Worm (Caenorhabditis elegans) whole organism, late embryonic: Measurements from ENCODE around the gene myrf-1.

Experiments
- C38D4.7 ChIP-seq: fragments of 200-800 bp; sonication (Bioruptor generic); optimal IDR thresholded peaks from 2 replicates; lab custom pipeline; 2018; ENCODE audit warnings: mild to moderate bottlenecking, missing genetic modification characterization, moderate library complexity, missing compliant biosample characterization
- F13H6.1 ChIP-seq: sonication (generic microtip); optimal IDR thresholded peaks from 2 replicates; lab custom pipeline; 2016; ENCODE audit warnings: missing genetic modification characterization, missing compliant biosample characterization
- ama-1 ChIP-seq: fragments of 150-350 bp; optimal IDR thresholded peaks from 2 replicates; lab custom pipeline; 2014
- ceh-14 ChIP-seq: sonication (generic microtip); optimal IDR thresholded peaks from 2 replicates; lab custom pipeline; 2016; ENCODE audit warnings: missing genotype, missing genetic modification characterization, missing compliant biosample characterization
- ceh-34 ChIP-seq: sonication (generic microtip); optimal IDR thresholded peaks from 2 replicates; lab custom pipeline; 2016; ENCODE audit warnings: mild to moderate bottlenecking, missing genetic modification characterization, missing compliant biosample characterization
- dmd-4 ChIP-seq: sonication (generic microtip); optimal IDR thresholded peaks from 2 replicates; lab custom pipeline; 2016; ENCODE audit warnings: borderline replicate concordance, missing genetic modification characterization, missing compliant biosample characterization
- elt-2 ChIP-seq: sonication (generic microtip); optimal IDR thresholded peaks from 2 replicates; lab custom pipeline; 2016; ENCODE audit warnings: missing genetic modification reagents, missing genetic modification characterization, missing compliant biosample characterization
- fax-1 ChIP-seq: sonication (generic microtip); optimal IDR thresholded peaks from 2 replicates; lab custom pipeline; 2016; ENCODE audit warnings: missing genotype, missing genetic modification characterization, missing compliant biosample characterization
- nhr-11 ChIP-seq: fragments of 150-350 bp; optimal IDR thresholded peaks from 2 replicates; lab custom pipeline; 2014; ENCODE audit warnings: missing biosample characterization, missing genetic modification characterization
- npax-4 ChIP-seq: sonication (generic microtip); optimal IDR thresholded peaks from 2 replicates; lab custom pipeline; 2016; ENCODE audit warnings: missing genetic modification characterization, missing compliant biosample characterization
- pqm-1 ChIP-seq: sonication (generic microtip); optimal IDR thresholded peaks from 2 replicates; lab custom pipeline; 2016; ENCODE audit warnings: missing genetic modification characterization, missing compliant biosample characterization
- pros-1 ChIP-seq: fragments of 150-350 bp; optimal IDR thresholded peaks from 2 replicates; lab custom pipeline; 2014; ENCODE audit warnings: missing biosample characterization, missing genetic modification reagents, missing genetic modification characterization
- sox-2 ChIP-seq: fragments of 200-800 bp; sonication (Bioruptor generic); IDR thresholded peaks from 2 replicates; pipeline ENCODE4 v1.3.6; 2022; ENCODE audit warnings: missing genetic modification reagents, missing genetic modification characterization, missing compliant biosample characterization
- unc-3 ChIP-seq, 2 experiments: fragments of 200-800 bp in 1 of 2; sonication (Bioruptor generic) in 1 of 2; sonication (generic microtip) in 1 of 2; conservative IDR thresholded peaks in 1 of 2; optimal IDR thresholded peaks in 1 of 2; 2 replicates each; pipeline versions ENCODE4 v1.3.6 to Lab custom; 2016 to 2022; ENCODE audit warnings: missing compliant biosample characterization in 2 of 2, missing genetic modification characterization in 2 of 2, missing genetic modification reagents in 1 of 2

DNA sequence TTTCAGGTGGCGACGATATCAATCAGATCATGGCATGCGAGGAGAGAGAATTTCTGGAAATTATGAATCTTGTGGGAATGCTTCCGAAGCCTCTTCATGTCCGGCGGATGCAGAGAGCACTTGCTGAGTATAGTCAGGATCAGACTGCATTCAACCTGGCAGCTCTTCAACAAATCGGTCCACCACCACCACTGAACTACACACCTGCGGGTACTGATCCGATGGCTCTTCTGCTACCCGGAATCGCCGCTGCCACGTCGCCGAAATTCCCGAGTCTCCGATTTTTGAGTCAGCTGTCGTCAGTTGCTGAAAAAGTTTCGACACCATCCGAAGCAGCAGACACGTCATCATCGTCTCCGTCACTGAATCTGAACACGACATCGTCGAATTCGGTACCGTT lies 28.6 kb upstream of the myrf-1 start:
- TF ChIP-seq nhr-11 (tag; lab: Kevin White, UChicago) (no peak), elt-2 (tag; lab: Kevin White, UChicago) (no peak), F13H6.1 (tag; lab: Kevin White, UChicago) (no peak), pros-1 (tag; lab: Kevin White, UChicago) (no peak), sox-2 (GFP tag; lab: Robert Waterston, UW) (no peak), npax-4 (tag; lab: Kevin White, UChicago) (no peak), ama-1 (lab: Kevin White, UChicago) (no peak), pqm-1 (no peak), unc-3 (GFP tag; conservative IDR thresholded peaks at IDR 0.05; lab: Robert Waterston, UW) (no peak), unc-3 (tag; optimal IDR thresholded peaks at IDR 0.05; lab: Kevin White, UChicago) (no peak), fax-1 (tag; lab: Kevin White, UChicago) (no peak), ceh-34 (no peak), C38D4.7 (no peak), dmd-4 (tag; lab: Kevin White, UChicago) (no peak), ceh-14 (tag; lab: Kevin White, UChicago) (no peak)
